Fruit fly (Drosophila melanogaster) whole organism, embryonic: ENCODE measurements around the gene KFase.

Source experiments
- CG10147 ChIP-seq: fragments of 200-800 bp; sonication (Bioruptor generic); optimal IDR thresholded peaks from 2 replicates; lab custom pipeline; 2019; ENCODE audit warnings: missing biosample characterization, mild to moderate bottlenecking, missing genetic modification characterization, moderate library complexity
- CG10565 ChIP-seq: fragments of 200-800 bp; sonication (Bioruptor generic); optimal IDR thresholded peaks from 3 replicates; lab custom pipeline; 2016; ENCODE audit warnings: missing biosample characterization, mild to moderate bottlenecking, missing genetic modification characterization
- CG11456 ChIP-seq: fragments of 200-800 bp; sonication (Bioruptor generic); IDR thresholded peaks from 3 replicates; pipeline ENCODE4 v1.3.6; 2022; ENCODE audit warnings: missing biosample characterization, missing genetic modification characterization
- CG12104 ChIP-seq: fragments of 200-800 bp; sonication (Bioruptor generic); optimal IDR thresholded peaks from 3 replicates; lab custom pipeline; 2016; ENCODE audit warnings: missing biosample characterization, missing genetic modification characterization
- CG12236 ChIP-seq: fragments of 200-800 bp; sonication (Bioruptor generic); optimal IDR thresholded peaks from 2 replicates; lab custom pipeline; 2016; ENCODE audit warnings: missing biosample characterization, missing genetic modification characterization
- CG12299 ChIP-seq: fragments of 200-800 bp; sonication (Bioruptor generic); optimal IDR thresholded peaks from 2 replicates; lab custom pipeline; 2018; ENCODE audit warnings: missing biosample characterization, mild to moderate bottlenecking, missing genetic modification characterization
- CG12744 ChIP-seq: fragments of 200-800 bp; sonication (Bioruptor generic); optimal IDR thresholded peaks from 2 replicates; lab custom pipeline; 2016; ENCODE audit warnings: missing biosample characterization, missing genetic modification characterization
- CG12769 ChIP-seq: fragments of 200-800 bp; sonication (Bioruptor generic); optimal IDR thresholded peaks from 2 replicates; lab custom pipeline; 2019; ENCODE audit warnings: missing biosample characterization, mild to moderate bottlenecking, missing genetic modification characterization, moderate library complexity
- CG13624 ChIP-seq: fragments of 200-800 bp; sonication (Bioruptor generic); optimal IDR thresholded peaks from 2 replicates; lab custom pipeline; 2016; ENCODE audit warnings: missing biosample characterization, missing genetic modification characterization
- CG15073 ChIP-seq: fragments of 200-800 bp; sonication (Bioruptor generic); optimal IDR thresholded peaks from 2 replicates; lab custom pipeline; 2016; ENCODE audit warnings: missing biosample characterization, missing genetic modification characterization
- CG1529 ChIP-seq: fragments of 200-800 bp; sonication (Bioruptor generic); optimal IDR thresholded peaks from 3 replicates; lab custom pipeline; 2018; ENCODE audit warnings: missing biosample characterization, missing genetic modification characterization
- CG1603 ChIP-seq: fragments of 200-800 bp; sonication (Bioruptor generic); optimal IDR thresholded peaks from 2 replicates; lab custom pipeline; 2019; ENCODE audit warnings: missing biosample characterization, mild to moderate bottlenecking, missing genetic modification characterization, moderate library complexity
- CG17802 ChIP-seq: fragments of 200-800 bp; sonication (Bioruptor generic); optimal IDR thresholded peaks from 2 replicates; lab custom pipeline; 2018; ENCODE audit warnings: missing biosample characterization, mild to moderate bottlenecking, missing genetic modification characterization, moderate library complexity
- CG17912 ChIP-seq: fragments of 200-800 bp; sonication (Bioruptor generic); optimal IDR thresholded peaks from 2 replicates; lab custom pipeline; 2018; ENCODE audit warnings: missing biosample characterization, mild to moderate bottlenecking, missing genetic modification characterization
- CG2120 ChIP-seq: fragments of 200-800 bp; sonication (Bioruptor generic); optimal IDR thresholded peaks from 3 replicates; lab custom pipeline; 2016; ENCODE audit warnings: missing biosample characterization, missing genetic modification characterization
- CG31388 ChIP-seq: fragments of 200-800 bp; sonication (Bioruptor generic); optimal IDR thresholded peaks from 2 replicates; lab custom pipeline; 2016; ENCODE audit warnings: missing biosample characterization, missing genetic modification characterization
- CG3838 ChIP-seq: fragments of 200-800 bp; sonication (Bioruptor generic); optimal IDR thresholded peaks from 3 replicates; lab custom pipeline; 2016; ENCODE audit warnings: missing biosample characterization, missing genetic modification characterization
- CG4282 ChIP-seq: fragments of 200-800 bp; sonication (Bioruptor generic); optimal IDR thresholded peaks from 2 replicates; lab custom pipeline; 2016; ENCODE audit warnings: missing biosample characterization, missing genetic modification characterization
- CG43689 ChIP-seq: fragments of 200-800 bp; sonication (Bioruptor generic); IDR thresholded peaks from 2 replicates; pipeline ENCODE4 v1.3.6; 2022; ENCODE audit warnings: missing biosample characterization, missing genetic modification characterization
- CG5180 ChIP-seq: fragments of 200-800 bp; sonication (Bioruptor generic); optimal IDR thresholded peaks from 3 replicates; lab custom pipeline; 2017; ENCODE audit warnings: missing biosample characterization, missing genetic modification characterization, mild to moderate bottlenecking, moderate library complexity, missing genetic modification reagents
- CG6854 ChIP-seq: fragments of 200-800 bp; sonication (Bioruptor generic); optimal IDR thresholded peaks from 3 replicates; lab custom pipeline; 2017; ENCODE audit warnings: missing biosample characterization, mild to moderate bottlenecking, missing genetic modification characterization
- CG7745 ChIP-seq: fragments of 200-800 bp; sonication (Bioruptor generic); optimal IDR thresholded peaks from 2 replicates; lab custom pipeline; 2018; ENCODE audit warnings: missing biosample characterization, mild to moderate bottlenecking, missing genetic modification characterization, moderate library complexity
- CG8290 ChIP-seq, 3 experiments: fragments of 200-800 bp; sonication (Bioruptor generic); optimal IDR thresholded peaks; 2 replicates each; lab custom pipeline; 2016 to 2019; ENCODE audit warnings: missing biosample characterization in 3 of 3, missing genetic modification characterization in 3 of 3, mild to moderate bottlenecking in 2 of 3, moderate library complexity in 1 of 3
- CG9797 ChIP-seq: fragments of 200-800 bp; sonication (Bioruptor generic); optimal IDR thresholded peaks from 3 replicates; lab custom pipeline; 2018; ENCODE audit warnings: missing biosample characterization, mild to moderate bottlenecking, missing genetic modification characterization
- Dek ChIP-seq: fragments of 200-800 bp; sonication (Bioruptor generic); optimal IDR thresholded peaks from 3 replicates; lab custom pipeline; 2019; ENCODE audit warnings: missing biosample characterization, mild to moderate bottlenecking, missing genetic modification characterization, moderate library complexity
- Fer1 ChIP-seq: fragments of 200-800 bp; sonication (Bioruptor generic); optimal IDR thresholded peaks from 2 replicates; lab custom pipeline; 2017; ENCODE audit warnings: missing biosample characterization, mild to moderate bottlenecking, missing genetic modification characterization
- GATAe ChIP-seq: fragments of 200-800 bp; sonication (Bioruptor generic); conservative IDR thresholded peaks from 2 replicates; pipeline ENCODE4 v1.3.6; 2022; ENCODE audit warnings: missing biosample characterization, missing genetic modification characterization
- Hmr ChIP-seq: fragments of 200-800 bp; sonication (Bioruptor generic); optimal IDR thresholded peaks from 3 replicates; lab custom pipeline; 2017; ENCODE audit warnings: mild to moderate bottlenecking, missing biosample characterization, missing genetic modification reagents, missing genetic modification characterization
- Lhr ChIP-seq: fragments of 200-800 bp; sonication (Bioruptor generic); optimal IDR thresholded peaks from 3 replicates; lab custom pipeline; 2017; ENCODE audit warnings: mild to moderate bottlenecking, missing biosample characterization, missing genetic modification reagents, missing genetic modification characterization
- Mes4 ChIP-seq: fragments of 200-800 bp; sonication (Bioruptor generic); optimal IDR thresholded peaks from 2 replicates; lab custom pipeline; 2016; ENCODE audit warnings: missing biosample characterization, missing genetic modification characterization
- NC2β ChIP-seq: fragments of 200-800 bp; sonication (Bioruptor generic); optimal IDR thresholded peaks from 2 replicates; lab custom pipeline; 2016; ENCODE audit warnings: missing biosample characterization, missing genetic modification characterization
- Sry-β ChIP-seq: fragments of 200-800 bp; sonication (Bioruptor generic); optimal IDR thresholded peaks from 2 replicates; lab custom pipeline; 2018; ENCODE audit warnings: missing biosample characterization, mild to moderate bottlenecking, missing genetic modification characterization, moderate library complexity
- aop ChIP-seq: fragments of 200-800 bp; sonication (Bioruptor generic); IDR thresholded peaks from 2 replicates; pipeline ENCODE4 v1.3.6; 2022; ENCODE audit warnings: missing biosample characterization, missing genetic modification characterization
- dimm ChIP-seq: fragments of 200-800 bp; sonication (Bioruptor generic); IDR thresholded peaks from 2 replicates; pipeline ENCODE4 v1.3.6; 2022; ENCODE audit warnings: missing biosample characterization, missing genetic modification characterization
- dmrt11E ChIP-seq: fragments of 200-800 bp; sonication (Bioruptor generic); optimal IDR thresholded peaks from 3 replicates; lab custom pipeline; 2018; ENCODE audit warnings: missing biosample characterization, mild to moderate bottlenecking, missing genetic modification characterization, moderate library complexity
- dysf ChIP-seq: fragments of 200-800 bp; sonication (Bioruptor generic); IDR thresholded peaks from 3 replicates; pipeline ENCODE4 v1.3.6; 2022; ENCODE audit warnings: missing biosample characterization, missing genetic modification characterization
- fd102C ChIP-seq: fragments of 200-800 bp; sonication (Bioruptor generic); optimal IDR thresholded peaks from 2 replicates; lab custom pipeline; 2018; ENCODE audit warnings: missing biosample characterization, mild to moderate bottlenecking, missing genetic modification characterization, moderate library complexity
- gcm ChIP-seq: fragments of 200-800 bp; sonication (Bioruptor generic); optimal IDR thresholded peaks from 2 replicates; lab custom pipeline; 2019; ENCODE audit warnings: missing biosample characterization, mild to moderate bottlenecking, missing genetic modification characterization, moderate library complexity
- grn ChIP-seq: fragments of 200-800 bp; sonication (Bioruptor generic); optimal IDR thresholded peaks from 3 replicates; lab custom pipeline; 2017; ENCODE audit warnings: missing biosample characterization, missing genetic modification characterization
- gsb-n ChIP-seq: fragments of 200-800 bp; sonication (Bioruptor generic); optimal IDR thresholded peaks from 3 replicates; lab custom pipeline; 2018; ENCODE audit warnings: missing biosample characterization, mild to moderate bottlenecking, missing genetic modification characterization
- h ChIP-seq: fragments of >200 bp; optimal IDR thresholded peaks from 2 replicates; lab custom pipeline; 2017
- lbe ChIP-seq: fragments of 200-800 bp; sonication (Bioruptor generic); optimal IDR thresholded peaks from 2 replicates; lab custom pipeline; 2016; ENCODE audit warnings: missing biosample characterization, mild to moderate bottlenecking, missing genetic modification characterization
- mld ChIP-seq: fragments of 200-800 bp; sonication (Bioruptor generic); IDR thresholded peaks from 3 replicates; pipeline ENCODE4 v1.3.6; 2022; ENCODE audit warnings: missing biosample characterization, missing genetic modification characterization; ENCODE audit not compliant: partially characterized antibody
- ranshi ChIP-seq: fragments of 200-800 bp; sonication (Bioruptor generic); IDR thresholded peaks from 2 replicates; pipeline ENCODE4 v1.3.6; 2022; ENCODE audit warnings: missing biosample characterization, missing genetic modification characterization
- sd ChIP-seq: fragments of 200-800 bp; sonication (Bioruptor generic); optimal IDR thresholded peaks from 3 replicates; lab custom pipeline; 2018; ENCODE audit warnings: missing biosample characterization, mild to moderate bottlenecking, missing genetic modification characterization, moderate library complexity
- sens-2 ChIP-seq: fragments of 200-800 bp; sonication (Bioruptor generic); IDR thresholded peaks from 2 replicates; pipeline ENCODE4 v1.3.6; 2022; ENCODE audit warnings: missing biosample characterization, missing genetic modification characterization
- sna ChIP-seq: fragments of 200-800 bp; sonication (Bioruptor generic); IDR thresholded peaks from 2 replicates; pipeline ENCODE4 v1.3.6; 2022; ENCODE audit warnings: missing biosample characterization, missing genetic modification characterization; ENCODE audit not compliant: partially characterized antibody
- sr ChIP-seq: fragments of 200-800 bp; sonication (Bioruptor generic); IDR thresholded peaks from 3 replicates; pipeline ENCODE4 v1.3.6; 2022; ENCODE audit warnings: missing biosample characterization, missing genetic modification characterization
- zf30C ChIP-seq: fragments of 200-800 bp; sonication (Bioruptor generic); optimal IDR thresholded peaks from 3 replicates; lab custom pipeline; 2018; ENCODE audit warnings: missing biosample characterization, mild to moderate bottlenecking, missing genetic modification characterization
- zfh1 ChIP-seq: fragments of 200-800 bp; sonication (Bioruptor generic); IDR thresholded peaks from 3 replicates; pipeline ENCODE4 v1.3.6; 2022; ENCODE audit warnings: missing biosample characterization, missing genetic modification characterization

KFase gene

DNA sequence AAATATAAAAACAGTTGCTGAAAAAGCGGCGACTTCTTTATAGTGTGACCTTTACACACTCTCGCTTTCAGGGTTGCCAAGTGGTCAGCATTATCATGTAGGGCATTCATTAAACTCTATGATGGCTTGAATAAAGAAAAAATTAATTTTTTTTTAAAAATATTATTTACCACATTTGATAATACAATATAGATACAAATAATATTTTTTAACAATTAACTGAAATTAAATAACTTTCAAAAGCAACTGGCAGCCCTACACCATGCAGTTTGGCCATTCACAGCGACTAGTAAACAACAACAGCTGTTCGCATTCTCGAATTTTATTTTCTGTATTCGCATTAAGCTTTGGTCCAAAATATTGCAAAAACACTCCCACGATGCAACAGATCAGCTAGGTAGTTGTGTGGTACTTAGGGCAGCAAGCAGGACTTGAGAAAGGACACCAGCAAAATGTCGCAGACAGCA, 2.3 kb upstream of the KFase start, which contains the start of the genes Phf5a and CG31638 (continued):
- TF ChIP-seq CG12236 (GFP tag; lab: Kevin White, UChicago) = peak; percentile 6
- TF ChIP-seq sr (GFP tag; lab: Robert Waterston, UW) = 0 out of 3 replicates have a peak, but pooled peaks have one; percentile 18
- no peak for TF ChIP-seq CG17912 (GFP tag; lab: Kevin White, UChicago)
- TF ChIP-seq CG12769 = no peak
- peak; percentile 93 for TF ChIP-seq dmrt11E (tag; lab: Kevin White, UChicago)
- peak; percentile 52 for TF ChIP-seq CG10147 (GFP tag; lab: Kevin White, UChicago)
- peak; percentile 1 for TF ChIP-seq Mes4 (GFP tag; lab: Kevin White, UChicago)
- TF ChIP-seq CG5180 (GFP tag; lab: Kevin White, UChicago) = peak; percentile 66
- peak; percentile 90 for TF ChIP-seq gsb-n (tag; lab: Kevin White, UChicago)
- TF ChIP-seq Dek (tag; lab: Kevin White, UChicago) = peak; percentile 96
- peak; percentile 44 for TF ChIP-seq CG1603 (tag; lab: Kevin White, UChicago)
- no peak for TF ChIP-seq CG13624 (GFP tag; lab: Kevin White, UChicago)
- TF ChIP-seq CG1529 (GFP tag; lab: Kevin White, UChicago) = peak; percentile 85
- TF ChIP-seq CG11456 = 0 out of 3 replicates have a peak, but pooled peaks have one; percentile 59
- peak; percentile 48 for TF ChIP-seq CG31388
- TF ChIP-seq CG12104 = peak; percentile 58
- TF ChIP-seq CG8290 (GFP tag; optimal IDR thresholded peaks at IDR 0.05; lab: Kevin White, UChicago) = peak; percentile 93
- TF ChIP-seq CG8290 (tag; optimal IDR thresholded peaks at IDR 0.05; lab: Kevin White, UChicago) = peak in 1 of 2 experiments; percentile 9
- TF ChIP-seq sna (GFP tag; lab: Robert Waterston, UW) = no peak; the same call in 1 of the 2 replicates
- TF ChIP-seq h = no peak
- TF ChIP-seq CG10565 (GFP tag; lab: Kevin White, UChicago) = no peak
- no peak for TF ChIP-seq mld
- peak; percentile 60 for TF ChIP-seq NC2β
- TF ChIP-seq CG3838 (GFP tag; lab: Kevin White, UChicago) = no peak
- peak; percentile 94 for TF ChIP-seq Fer1 (GFP tag; lab: Kevin White, UChicago)
- peak; percentile 72 for TF ChIP-seq sd (tag; lab: Kevin White, UChicago)
- TF ChIP-seq fd102C (GFP tag; lab: Kevin White, UChicago) = peak; percentile 80
- peak; percentile 96 for TF ChIP-seq Hmr (GFP tag; lab: Kevin White, UChicago)
- TF ChIP-seq CG4282 (GFP tag; lab: Kevin White, UChicago) = no peak
- TF ChIP-seq lbe = peak; percentile 93
- peak; percentile 88 for TF ChIP-seq CG17802 (tag; lab: Kevin White, UChicago)
- peak; percentile 63; the same call in 1 of the 2 replicates for TF ChIP-seq ranshi (GFP tag; lab: Robert Waterston, UW)
- TF ChIP-seq Sry-β (GFP tag; lab: Kevin White, UChicago) = peak; percentile 65
- peak; percentile 91 for TF ChIP-seq GATAe (GFP tag; lab: Robert Waterston, UW)
- no peak for TF ChIP-seq CG15073 (GFP tag; lab: Kevin White, UChicago)
- TF ChIP-seq CG9797 (GFP tag; lab: Kevin White, UChicago) = peak; percentile 86
- TF ChIP-seq CG7745 (tag; lab: Kevin White, UChicago) = peak; percentile 72
- TF ChIP-seq grn (GFP tag; lab: Kevin White, UChicago) = no peak
- TF ChIP-seq sens-2 (GFP tag; lab: Robert Waterston, UW) = peak; percentile 67
- TF ChIP-seq Lhr = peak; percentile 78
- TF ChIP-seq zfh1 = peak; percentile 70
- no peak for TF ChIP-seq aop (GFP tag; lab: Robert Waterston, UW)
- TF ChIP-seq CG12299 (tag; lab: Kevin White, UChicago) = peak; percentile 58
- 0 out of 2 replicates have a peak, but pooled peaks have one; percentile 33 for TF ChIP-seq dimm
- peak; percentile 95 for TF ChIP-seq gcm (GFP tag; lab: Kevin White, UChicago)
- TF ChIP-seq CG2120 = peak; percentile 93
- TF ChIP-seq dysf (GFP tag; lab: Robert Waterston, UW) = peak; percentile 80
- TF ChIP-seq CG43689 (GFP tag; lab: Robert Waterston, UW) = peak; percentile 92
- no peak for TF ChIP-seq zf30C (GFP tag; lab: Kevin White, UChicago)
- no peak for TF ChIP-seq CG12744 (GFP tag; lab: Kevin White, UChicago)
- peak; percentile 64 for TF ChIP-seq CG6854 (GFP tag; lab: Kevin White, UChicago)
